Worm (Caenorhabditis elegans): ENCODE results near the gene bath-21.
"Not testable (repeated sequence)": the region's sequence is repeated elsewhere in the genome, so short reads cannot be mapped to it uniquely, and the experiment has no call there.

Gene bath-21

ce11 chrII:2023514-2023913 lies 2.9 kb downstream of the bath-21 start, which contains the start of gene cya-2:
cya-2 (minus strand) TSS chrII:2023614.
- not testable (repeated sequence) for TF ChIP-seq unc-62 (GFP tag; optimal IDR thresholded peaks at IDR 0.05)

ce11 chrII:2013856-2014255 lies 12.6 kb downstream of the bath-21 start:
- no peak for TF ChIP-seq unc-62 (GFP tag; optimal IDR thresholded peaks at IDR 0.05)

ce11 chrII:2012698-2013097 lies 13.7 kb downstream of the bath-21 start, which contains the start of gene F59H6.15:
F59H6.15 (plus strand) TSS chrII:2012998.
- no peak for TF ChIP-seq unc-62 (GFP tag; optimal IDR thresholded peaks at IDR 0.05)

ce11 chrII:2011179-2011578 lies 15.2 kb downstream of the bath-21 start:
- no peak for TF ChIP-seq unc-62 (GFP tag; optimal IDR thresholded peaks at IDR 0.05)

- TF ChIP-seq unc-62 (GFP tag; optimal IDR thresholded peaks at IDR 0.05): not testable (repeated sequence)
These were observed 25.7 kb downstream of the bath-21 start, which contains the start of gene ceh-84 for ce11 chrII:2000720-2001119. ceh-84 (minus strand) TSS chrII:2000820.

ce11 chrII:1998561-1998960 lies 27.9 kb downstream of the bath-21 start, which contains the start of gene math-19:
math-19 (plus strand) TSS chrII:1998861.
- not testable (repeated sequence) for TF ChIP-seq unc-62 (GFP tag; optimal IDR thresholded peaks at IDR 0.05)

ce11 chrII:1996237-1996636 lies 30.2 kb downstream of the bath-21 start, which contains the start of gene math-20:
math-20 (plus strand) TSS chrII:1996537.
- no peak for TF ChIP-seq unc-62 (GFP tag; optimal IDR thresholded peaks at IDR 0.05)

ce11 chrII:1995744-1996143 lies 30.7 kb downstream of the bath-21 start:
- no peak for TF ChIP-seq unc-62 (GFP tag; optimal IDR thresholded peaks at IDR 0.05)

- no peak for TF ChIP-seq unc-62 (GFP tag; optimal IDR thresholded peaks at IDR 0.05)
These were observed 32.7 kb downstream of the bath-21 start, which contains the start of gene math-21 for ce11 chrII:1993738-1994137. math-21 (plus strand) TSS chrII:1994038.

- TF ChIP-seq unc-62 (GFP tag; optimal IDR thresholded peaks at IDR 0.05): no peak
These were observed 37.4 kb downstream of the bath-21 start, which contains the start of gene math-44 for ce11 chrII:1989010-1989409. math-44 (plus strand) TSS chrII:1989310.

- no peak for TF ChIP-seq unc-62 (GFP tag; optimal IDR thresholded peaks at IDR 0.05)
These were observed 39.4 kb downstream of the bath-21 start, which contains the start of gene Y16E11A.4 for ce11 chrII:1986979-1987378. Y16E11A.4 (plus strand) TSS chrII:1987279.
